Fruit fly (Drosophila melanogaster) whole organism, embryonic: ENCODE measurements around the gene Gnpat.

Experiments used
- Antp ChIP-seq: fragments of 200-800 bp; sonication (Bioruptor generic); optimal IDR thresholded peaks from 3 replicates; lab custom pipeline; 2016; ENCODE audit warnings: missing biosample characterization, missing genetic modification characterization
- BtbVII ChIP-seq: fragments of 200-800 bp; sonication (Bioruptor generic); optimal IDR thresholded peaks from 3 replicates; lab custom pipeline; 2017; ENCODE audit warnings: missing biosample characterization, mild to moderate bottlenecking, missing genetic modification characterization
- CG10654 ChIP-seq: fragments of 200-800 bp; sonication (Bioruptor generic); optimal IDR thresholded peaks from 2 replicates; lab custom pipeline; 2016; ENCODE audit warnings: missing biosample characterization, missing genetic modification characterization
- CG11456 ChIP-seq: fragments of 200-800 bp; sonication (Bioruptor generic); IDR thresholded peaks from 3 replicates; pipeline ENCODE4 v1.3.6; 2022; ENCODE audit warnings: missing biosample characterization, missing genetic modification characterization
- CG13424 ChIP-seq: fragments of 200-800 bp; sonication (Bioruptor generic); optimal IDR thresholded peaks from 2 replicates; lab custom pipeline; 2019; ENCODE audit warnings: missing biosample characterization, mild to moderate bottlenecking, missing genetic modification characterization, moderate library complexity
- CG14050 ChIP-seq: fragments of 200-800 bp; sonication (Bioruptor generic); IDR thresholded peaks from 3 replicates; pipeline ENCODE4 v1.3.6; 2022; ENCODE audit warnings: missing biosample characterization, missing genetic modification characterization
- CG14860 ChIP-seq: fragments of 200-800 bp; sonication (Bioruptor generic); IDR thresholded peaks from 3 replicates; pipeline ENCODE4 v1.3.6; 2022; ENCODE audit warnings: missing biosample characterization, missing genetic modification characterization; ENCODE audit not compliant: partially characterized antibody
- CG1529 ChIP-seq: fragments of 200-800 bp; sonication (Bioruptor generic); optimal IDR thresholded peaks from 3 replicates; lab custom pipeline; 2018; ENCODE audit warnings: missing biosample characterization, missing genetic modification characterization
- CG15696 ChIP-seq: fragments of 200-800 bp; sonication (Bioruptor generic); optimal IDR thresholded peaks from 2 replicates; lab custom pipeline; 2019; ENCODE audit warnings: missing biosample characterization, mild to moderate bottlenecking, missing genetic modification characterization, moderate library complexity
- CG16815 ChIP-seq: fragments of 200-800 bp; sonication (Bioruptor generic); optimal IDR thresholded peaks from 3 replicates; lab custom pipeline; 2017; ENCODE audit warnings: missing biosample characterization, mild to moderate bottlenecking, missing genetic modification characterization
- CG16863 ChIP-seq: fragments of 200-800 bp; sonication (Bioruptor generic); optimal IDR thresholded peaks from 3 replicates; lab custom pipeline; 2016; ENCODE audit warnings: missing biosample characterization, missing genetic modification characterization
- CG1792 ChIP-seq: fragments of 200-800 bp; sonication (Bioruptor generic); optimal IDR thresholded peaks from 2 replicates; lab custom pipeline; 2016; ENCODE audit warnings: missing biosample characterization, missing genetic modification characterization
- CG18764 ChIP-seq: fragments of 200-800 bp; sonication (Bioruptor generic); optimal IDR thresholded peaks from 3 replicates; lab custom pipeline; 2016; ENCODE audit warnings: missing biosample characterization, missing genetic modification characterization
- CG2120 ChIP-seq: fragments of 200-800 bp; sonication (Bioruptor generic); optimal IDR thresholded peaks from 3 replicates; lab custom pipeline; 2016; ENCODE audit warnings: missing biosample characterization, missing genetic modification characterization
- CG2889 ChIP-seq: fragments of 200-800 bp; sonication (Bioruptor generic); IDR thresholded peaks from 3 replicates; pipeline ENCODE4 v1.3.6; 2022; ENCODE audit warnings: missing biosample characterization, missing genetic modification characterization
- CG6791 ChIP-seq: fragments of 200-800 bp; sonication (Bioruptor generic); IDR thresholded peaks from 3 replicates; pipeline ENCODE4 v1.3.6; 2022; ENCODE audit warnings: missing biosample characterization, missing genetic modification characterization; ENCODE audit not compliant: partially characterized antibody
- CG7928 ChIP-seq: fragments of 200-800 bp; sonication (Bioruptor generic); optimal IDR thresholded peaks from 2 replicates; lab custom pipeline; 2017; ENCODE audit warnings: missing biosample characterization, mild to moderate bottlenecking, missing genetic modification characterization
- CG9727 ChIP-seq: fragments of 200-800 bp; sonication (Bioruptor generic); optimal IDR thresholded peaks from 3 replicates; lab custom pipeline; 2017; ENCODE audit warnings: missing biosample characterization, mild to moderate bottlenecking, missing genetic modification characterization
- D ChIP-seq, 2 experiments: fragments of 200-800 bp in 1 of 2; fragments of >200 bp in 1 of 2; sonication (Bioruptor generic) in 1 of 2; optimal IDR thresholded peaks; 2 replicates in 1 of 2; 3 replicates in 1 of 2; lab custom pipeline; 2017; ENCODE audit warnings: mild to moderate bottlenecking in 1 of 2, missing biosample characterization in 1 of 2, missing genetic modification characterization in 1 of 2, missing genetic modification reagents in 1 of 2
- Dad ChIP-seq: fragments of 200-800 bp; sonication (Bioruptor generic); optimal IDR thresholded peaks from 3 replicates; lab custom pipeline; 2016; ENCODE audit warnings: missing biosample characterization, missing genetic modification characterization
- Elba2 ChIP-seq: fragments of 200-800 bp; sonication (Bioruptor generic); optimal IDR thresholded peaks from 3 replicates; lab custom pipeline; 2016; ENCODE audit warnings: missing biosample characterization, missing genetic modification characterization
- Fer3 ChIP-seq: fragments of 200-800 bp; sonication (Bioruptor generic); optimal IDR thresholded peaks from 2 replicates; lab custom pipeline; 2018; ENCODE audit warnings: missing biosample characterization, mild to moderate bottlenecking, missing genetic modification characterization, moderate library complexity
- H2.0 ChIP-seq: fragments of 200-800 bp; sonication (Bioruptor generic); IDR thresholded peaks from 2 replicates; pipeline ENCODE4 v1.3.6; 2022; ENCODE audit warnings: missing biosample characterization, missing genetic modification characterization
- HLHmδ ChIP-seq: fragments of 200-800 bp; sonication (Bioruptor generic); optimal IDR thresholded peaks from 2 replicates; lab custom pipeline; 2018; ENCODE audit warnings: missing biosample characterization, mild to moderate bottlenecking, missing genetic modification characterization, moderate library complexity
- Hey ChIP-seq: fragments of 200-800 bp; sonication (Bioruptor generic); optimal IDR thresholded peaks from 3 replicates; lab custom pipeline; 2018; ENCODE audit warnings: missing biosample characterization, mild to moderate bottlenecking, missing genetic modification characterization
- Kr ChIP-seq: fragments of 200-800 bp; sonication (Bioruptor generic); optimal IDR thresholded peaks from 2 replicates; lab custom pipeline; 2017; ENCODE audit warnings: missing biosample characterization, mild to moderate bottlenecking, missing genetic modification characterization
- Lpt ChIP-seq: fragments of >200 bp; optimal IDR thresholded peaks from 2 replicates; lab custom pipeline; 2018; ENCODE audit warnings: missing biosample characterization, missing genetic modification characterization
- NC2β ChIP-seq: fragments of 200-800 bp; sonication (Bioruptor generic); optimal IDR thresholded peaks from 2 replicates; lab custom pipeline; 2016; ENCODE audit warnings: missing biosample characterization, missing genetic modification characterization
- NK7.1 ChIP-seq: fragments of 200-800 bp; sonication (Bioruptor generic); optimal IDR thresholded peaks from 3 replicates; lab custom pipeline; 2016; ENCODE audit warnings: missing biosample characterization, missing genetic modification characterization
- Neu2 ChIP-seq: fragments of 200-800 bp; sonication (Bioruptor generic); optimal IDR thresholded peaks from 3 replicates; lab custom pipeline; 2016; ENCODE audit warnings: missing biosample characterization, missing genetic modification characterization, borderline replicate concordance
- Oaz ChIP-seq: fragments of 200-800 bp; sonication (Bioruptor generic); IDR thresholded peaks from 2 replicates; pipeline ENCODE4 v1.3.6; 2022; ENCODE audit warnings: missing biosample characterization, missing genetic modification characterization
- Pdp1 ChIP-seq, 2 experiments: fragments of 200-800 bp; sonication (Bioruptor generic); optimal IDR thresholded peaks; 3 replicates each; lab custom pipeline; 2016; ENCODE audit warnings: missing biosample characterization in 2 of 2, missing genetic modification characterization in 2 of 2, mild to moderate bottlenecking in 1 of 2, moderate library complexity in 1 of 2
- Side ChIP-seq: fragments of 200-800 bp; sonication (Bioruptor generic); optimal IDR thresholded peaks from 2 replicates; lab custom pipeline; 2016; ENCODE audit warnings: missing biosample characterization, missing genetic modification characterization
- Sry-δ ChIP-seq: fragments of 200-800 bp; sonication (Bioruptor generic); optimal IDR thresholded peaks from 2 replicates; lab custom pipeline; 2016; ENCODE audit warnings: missing biosample characterization, missing genetic modification characterization
- az2 ChIP-seq: fragments of 200-800 bp; sonication (Bioruptor generic); optimal IDR thresholded peaks from 3 replicates; lab custom pipeline; 2016; ENCODE audit warnings: missing biosample characterization, missing genetic modification characterization
- croc ChIP-seq: fragments of 200-800 bp; sonication (Bioruptor generic); conservative IDR thresholded peaks from 3 replicates; pipeline ENCODE4 v1.3.6; 2022; ENCODE audit warnings: missing biosample characterization, missing genetic modification characterization
- da ChIP-seq: fragments of 200-800 bp; sonication (Bioruptor generic); optimal IDR thresholded peaks from 2 replicates; lab custom pipeline; 2016; ENCODE audit warnings: missing biosample characterization, missing genetic modification characterization
- eve ChIP-seq, 2 experiments: fragments of >200 bp; optimal IDR thresholded peaks; 2 replicates each; lab custom pipeline; 2017; ENCODE audit warnings: missing biosample characterization in 2 of 2, missing genetic modification characterization in 2 of 2
- exex ChIP-seq: fragments of 200-800 bp; sonication (Bioruptor generic); optimal IDR thresholded peaks from 4 replicates; lab custom pipeline; 2018; ENCODE audit warnings: missing biosample characterization, mild to moderate bottlenecking, missing genetic modification characterization, moderate library complexity
- grn ChIP-seq: fragments of 200-800 bp; sonication (Bioruptor generic); optimal IDR thresholded peaks from 3 replicates; lab custom pipeline; 2017; ENCODE audit warnings: missing biosample characterization, missing genetic modification characterization
- inv ChIP-seq: fragments of 200-800 bp; sonication (Bioruptor generic); IDR thresholded peaks from 2 replicates; pipeline ENCODE4 v1.3.6; 2022; ENCODE audit warnings: missing biosample characterization, missing genetic modification characterization; ENCODE audit not compliant: partially characterized antibody
- kah ChIP-seq: fragments of 200-800 bp; sonication (Bioruptor generic); optimal IDR thresholded peaks from 2 replicates; lab custom pipeline; 2018; ENCODE audit warnings: missing biosample characterization, mild to moderate bottlenecking, missing genetic modification characterization
- ken ChIP-seq: fragments of 200-800 bp; sonication (Bioruptor generic); IDR thresholded peaks from 3 replicates; pipeline ENCODE4 v1.3.6; 2022; ENCODE audit warnings: missing biosample characterization, missing genetic modification characterization
- nerfin-1 ChIP-seq: fragments of 200-800 bp; sonication (Bioruptor generic); optimal IDR thresholded peaks from 3 replicates; lab custom pipeline; 2019; ENCODE audit warnings: missing biosample characterization, mild to moderate bottlenecking, missing genetic modification characterization, moderate library complexity
- nmo ChIP-seq: fragments of 200-800 bp; sonication (Bioruptor generic); optimal IDR thresholded peaks from 2 replicates; lab custom pipeline; 2018; ENCODE audit warnings: missing biosample characterization, mild to moderate bottlenecking, missing genetic modification characterization, moderate library complexity
- pan ChIP-seq, 4 experiments: fragments of >200 bp in 3 of 4; fragments of 200-800 bp in 1 of 4; sonication (Bioruptor generic) in 1 of 4; optimal IDR thresholded peaks in 3 of 4; IDR thresholded peaks in 1 of 4; 2 replicates each; pipeline versions ENCODE4 v1.3.6 to Lab custom; 2017 to 2022; ENCODE audit warnings: missing biosample characterization in 2 of 4, missing genetic modification characterization in 2 of 4, mixed read lengths in 1 of 4
- pita ChIP-seq: fragments of 200-800 bp; sonication (Bioruptor generic); optimal IDR thresholded peaks from 2 replicates; lab custom pipeline; 2017; ENCODE audit warnings: missing biosample characterization, mild to moderate bottlenecking, missing genetic modification characterization
- prd ChIP-seq, 3 experiments: fragments of >200 bp in 2 of 3; fragments of 200-800 bp in 1 of 3; sonication (Bioruptor generic) in 1 of 3; optimal IDR thresholded peaks in 2 of 3; IDR thresholded peaks in 1 of 3; 2 replicates in 2 of 3; 3 replicates in 1 of 3; pipeline versions ENCODE4 v1.3.6 to Lab custom; 2017 to 2022; ENCODE audit warnings: missing biosample characterization in 1 of 3, missing genetic modification characterization in 1 of 3
- sens ChIP-seq: fragments of 200-800 bp; sonication (Bioruptor generic); peaks from one replicate; lab custom pipeline; 2016; ENCODE audit warnings: missing biosample characterization, missing genetic modification characterization
- slp2 ChIP-seq: fragments of 200-800 bp; sonication (Bioruptor generic); optimal IDR thresholded peaks from 2 replicates; lab custom pipeline; 2016; ENCODE audit warnings: missing biosample characterization, missing genetic modification characterization

The Gnpat gene

DNA sequence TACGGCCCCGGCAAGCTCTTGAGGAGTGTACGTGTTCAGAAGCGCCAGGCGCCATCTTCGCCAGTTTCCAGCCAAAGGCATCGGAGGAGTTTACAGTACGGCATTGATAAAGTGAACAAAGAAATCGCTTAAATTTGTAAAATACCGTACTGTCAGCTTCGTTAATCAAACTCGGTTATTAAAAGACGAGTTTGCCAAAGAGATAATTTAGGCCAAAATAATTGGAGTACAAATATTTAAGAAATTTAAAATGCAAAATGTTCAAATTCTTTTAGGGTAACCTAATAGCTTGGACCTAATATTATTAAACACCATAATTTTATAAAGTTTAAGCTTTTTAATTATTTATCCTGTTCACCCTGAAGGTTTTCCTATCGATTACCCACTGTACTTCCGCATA, 38.9 kb downstream of the Gnpat start (continued):
- TF ChIP-seq Oaz (GFP tag; lab: Robert Waterston, UW) (no peak), CG13424 (peak; percentile 8), Dad (no peak), CG14050 (GFP tag; lab: Robert Waterston, UW) (no peak), BtbVII (no peak), CG6791 (GFP tag; lab: Robert Waterston, UW) (no peak), Hey (no peak), CG7928 (GFP tag; lab: Kevin White, UChicago) (no peak), Elba2 (GFP tag; lab: Kevin White, UChicago) (no peak), Pdp1 (GFP tag; optimal IDR thresholded peaks at IDR 0.05; lab: Kevin White, UChicago) (no peak), inv (GFP tag; lab: Robert Waterston, UW) (no peak), Neu2 (no peak), NC2β (GFP tag; lab: Kevin White, UChicago) (no peak), CG15696 (tag; lab: Kevin White, UChicago) (no peak), da (no peak), ken (0 out of 3 replicates have a peak, but pooled peaks have one; percentile 40), Antp (no peak), HLHmδ (no peak), CG1529 (GFP tag; lab: Kevin White, UChicago) (no peak), az2 (GFP tag; lab: Kevin White, UChicago) (no peak), CG1792 (no peak), CG16815 (GFP tag; lab: Kevin White, UChicago) (no peak), nerfin-1 (tag; lab: Kevin White, UChicago) (no peak), sens (GFP tag; lab: Kevin White, UChicago) (peak; percentile 76), CG2120 (peak; percentile 16), Kr (GFP tag; lab: Kevin White, UChicago) (no peak), CG18764 (GFP tag; lab: Kevin White, UChicago) (no peak), croc (GFP tag; lab: Robert Waterston, UW) (no peak), eve (GFP tag; optimal IDR thresholded peaks at IDR 0.05; lab: Kevin White, UChicago) (no peak), kah (GFP tag; lab: Kevin White, UChicago) (no peak), pan (optimal IDR thresholded peaks at IDR 0.05; lab: Kevin White, UChicago) (no peak), pan (GFP tag; optimal IDR thresholded peaks at IDR 0.05 in 1 of 2, IDR thresholded peaks at IDR 0.05 in 1 of 2) (peak in 1 of 2 experiments; percentile 14), CG2889 (no peak), CG9727 (GFP tag; lab: Kevin White, UChicago) (peak; percentile 32), grn (no peak), CG11456 (GFP tag; lab: Robert Waterston, UW) (no peak), slp2 (GFP tag; lab: Kevin White, UChicago) (no peak), Sry-δ (GFP tag; lab: Kevin White, UChicago) (no peak), pita (GFP tag; lab: Kevin White, UChicago) (no peak), CG10654 (no peak), NK7.1 (no peak), exex (no peak), D (optimal IDR thresholded peaks at IDR 0.05; lab: Kevin White, UChicago) (no peak), D (GFP tag; optimal IDR thresholded peaks at IDR 0.05; lab: Kevin White, UChicago) (peak; percentile 2), prd (optimal IDR thresholded peaks at IDR 0.05; lab: Kevin White, UChicago) (no peak), prd (GFP tag; IDR thresholded peaks at IDR 0.05; lab: Robert Waterston, UW) (no peak), Lpt (GFP tag; lab: Kevin White, UChicago) (no peak), Fer3 (tag; lab: Kevin White, UChicago) (no peak), nmo (GFP tag; lab: Kevin White, UChicago) (peak; percentile 18), CG16863 (GFP tag; lab: Kevin White, UChicago) (no peak), CG14860 (no peak), Side (no peak), H2.0 (GFP tag; lab: Robert Waterston, UW) (no peak)
